Fruit fly (Drosophila melanogaster): Measurements from ENCODE around the gene knrl.

The knrl gene

DNA sequence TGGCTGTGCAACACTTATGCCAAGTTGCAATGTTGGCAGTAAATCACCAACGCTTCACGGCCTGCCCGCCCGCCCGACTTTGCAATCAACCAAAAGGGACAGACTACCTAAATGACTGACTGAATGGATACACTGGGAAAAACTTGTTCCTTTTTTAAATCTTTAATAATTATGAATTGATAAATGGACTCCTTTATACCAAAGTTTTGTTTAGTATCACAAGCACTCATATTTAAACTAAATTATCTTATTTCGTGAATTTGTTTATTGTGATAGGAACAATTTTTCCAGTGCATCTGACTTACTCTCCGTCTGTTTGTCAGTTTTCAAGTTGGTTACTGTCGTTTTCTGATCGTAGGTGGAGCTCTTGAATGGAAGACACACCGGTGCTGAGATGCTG, 19.8 kb downstream of the knrl start:
- TF ChIP-seq CG7101 (tag; optimal IDR thresholded peaks at IDR 0.05) (no peak), CG5204 (GFP tag; optimal IDR thresholded peaks at IDR 0.05) (no peak), CG12768 (GFP tag; optimal IDR thresholded peaks at IDR 0.05) (no peak), CG14711 (tag; optimal IDR thresholded peaks at IDR 0.05) (no peak), CG11617 (GFP tag; optimal IDR thresholded peaks at IDR 0.05) (no peak)

DNA sequence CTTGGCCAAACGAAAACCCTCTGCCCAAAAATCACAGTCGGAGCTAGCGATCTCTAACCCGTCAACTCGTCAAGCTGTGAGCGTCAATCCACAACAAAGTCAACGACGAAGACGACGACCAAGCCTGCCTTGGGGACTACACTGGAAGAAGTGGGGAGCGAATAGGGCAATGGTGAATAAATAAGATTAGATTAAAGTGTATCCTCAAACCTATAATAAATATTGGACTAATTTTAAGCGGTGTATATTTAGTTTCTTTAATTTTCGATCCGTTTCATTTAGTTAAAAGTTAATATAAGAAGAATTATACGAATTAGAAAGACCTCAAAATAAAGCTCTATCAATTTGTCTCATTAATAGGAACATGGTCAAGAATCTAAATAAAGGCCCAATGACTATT, 24.6 kb downstream of the knrl start:
- TF ChIP-seq Mnt (GFP tag; optimal IDR thresholded peaks at IDR 0.05), result no peak
- no peak for TF ChIP-seq CG1620 (GFP tag; optimal IDR thresholded peaks at IDR 0.05)
- TF ChIP-seq Hr96 (GFP tag; optimal IDR thresholded peaks at IDR 0.05), result no peak
- TF ChIP-seq toe (GFP tag; optimal IDR thresholded peaks at IDR 0.05), result no peak
- no peak for TF ChIP-seq pad (GFP tag; optimal IDR thresholded peaks at IDR 0.05)
- TF ChIP-seq cnc (optimal IDR thresholded peaks at IDR 0.05), result no peak
- no peak for TF ChIP-seq bab1 (GFP tag; optimal IDR thresholded peaks at IDR 0.05)
- TF ChIP-seq cic (GFP tag; optimal IDR thresholded peaks at IDR 0.05), result no peak
- TF ChIP-seq CG7045 (GFP tag; optimal IDR thresholded peaks at IDR 0.05), result no peak
- no peak for TF ChIP-seq CG14711 (tag; optimal IDR thresholded peaks at IDR 0.05)
- no peak for TF ChIP-seq CG33017 (tag; optimal IDR thresholded peaks at IDR 0.05)
- no peak for TF ChIP-seq tj (GFP tag; optimal IDR thresholded peaks at IDR 0.05)
- TF ChIP-seq CG12768 (GFP tag; optimal IDR thresholded peaks at IDR 0.05), result no peak
- TF ChIP-seq Clk (GFP tag; optimal IDR thresholded peaks at IDR 0.05), result no peak
- no peak for TF ChIP-seq CG7101 (tag; optimal IDR thresholded peaks at IDR 0.05)
- no peak for TF ChIP-seq CG11617 (GFP tag; optimal IDR thresholded peaks at IDR 0.05)
- TF ChIP-seq ovo (GFP tag; optimal IDR thresholded peaks at IDR 0.05), result no peak
- no peak for TF ChIP-seq Crg-1 (GFP tag; optimal IDR thresholded peaks at IDR 0.05)
- no peak for TF ChIP-seq kay (GFP tag; ENCODE audit: borderline replicate concordance)
- TF ChIP-seq CG5204 (GFP tag; optimal IDR thresholded peaks at IDR 0.05), result no peak

DNA sequence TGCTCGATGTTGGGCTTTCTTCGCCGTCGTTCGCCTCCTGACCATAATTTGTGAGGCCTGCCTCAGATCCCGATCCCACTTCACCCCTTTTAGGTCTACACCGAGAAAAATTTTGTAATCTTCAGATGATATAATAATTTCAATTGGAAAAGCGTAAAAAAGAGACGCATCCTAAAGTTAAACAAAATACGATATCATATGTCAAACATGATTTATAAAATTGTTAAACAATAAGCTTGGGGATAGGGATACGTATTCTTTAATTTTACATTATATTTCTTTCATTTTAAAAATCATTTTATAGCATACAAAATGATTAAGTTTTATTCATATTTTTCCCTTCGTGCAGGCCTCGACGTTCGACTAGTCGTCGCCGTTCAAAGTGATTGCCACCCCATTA, 27.9 kb downstream of the knrl start:
- no peak for TF ChIP-seq Clk (GFP tag; optimal IDR thresholded peaks at IDR 0.05)

DNA sequence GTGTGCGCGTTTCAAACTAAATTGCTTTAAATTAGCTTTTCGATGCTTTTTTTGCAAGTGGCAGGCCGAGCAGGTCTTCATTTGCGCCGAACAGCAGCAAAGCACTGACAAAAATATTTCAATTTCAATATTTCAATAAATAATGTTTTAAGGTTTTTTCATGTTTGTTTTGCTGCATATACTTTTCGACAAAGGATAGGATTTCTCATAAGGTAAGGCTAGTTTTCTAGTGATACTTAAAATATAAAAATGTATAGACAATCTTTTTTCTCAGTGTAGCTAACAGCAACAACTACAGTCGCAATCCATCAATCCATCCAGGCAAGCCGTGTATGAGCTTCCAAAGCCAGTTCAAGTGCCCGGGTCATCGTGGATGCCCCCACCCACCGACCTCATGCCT, 31.9 kb downstream of the knrl start:
- TF ChIP-seq kay (GFP tag; ENCODE audit: borderline replicate concordance) (no peak), toe (GFP tag; optimal IDR thresholded peaks at IDR 0.05) (no peak), CG7045 (GFP tag; optimal IDR thresholded peaks at IDR 0.05) (no peak), CG7101 (tag; optimal IDR thresholded peaks at IDR 0.05) (no peak), tj (GFP tag; optimal IDR thresholded peaks at IDR 0.05) (no peak), pad (GFP tag; optimal IDR thresholded peaks at IDR 0.05) (no peak), CG5204 (GFP tag; optimal IDR thresholded peaks at IDR 0.05) (no peak), CG1620 (GFP tag; optimal IDR thresholded peaks at IDR 0.05) (no peak), Clk (GFP tag; optimal IDR thresholded peaks at IDR 0.05) (no peak), cnc (optimal IDR thresholded peaks at IDR 0.05) (no peak)

DNA sequence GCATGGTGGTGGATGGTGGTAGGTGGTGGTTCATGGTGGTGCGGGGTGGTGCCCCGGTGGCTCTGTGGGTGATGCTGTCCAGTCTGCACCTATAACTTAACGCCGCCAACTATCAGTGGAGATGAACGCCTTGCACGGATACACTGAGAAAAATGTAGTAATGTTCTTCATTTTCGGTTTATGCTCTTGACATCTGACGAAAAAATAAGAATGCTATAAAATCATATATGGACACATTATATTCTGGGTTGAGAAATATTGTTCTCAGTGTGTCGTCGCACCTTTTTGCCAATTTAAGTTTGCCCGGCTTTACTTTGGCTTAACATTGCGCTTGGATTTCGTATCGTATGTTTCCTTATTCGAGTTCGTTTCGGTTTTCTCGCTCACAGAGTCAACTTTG, 34.4 kb downstream of the knrl start:
- no peak for TF ChIP-seq CG11617 (GFP tag; optimal IDR thresholded peaks at IDR 0.05)
- no peak for TF ChIP-seq Clk (GFP tag; optimal IDR thresholded peaks at IDR 0.05)
- TF ChIP-seq Mnt (GFP tag; optimal IDR thresholded peaks at IDR 0.05), result no peak
- no peak for TF ChIP-seq CG5204 (GFP tag; optimal IDR thresholded peaks at IDR 0.05)
- TF ChIP-seq Hr96 (GFP tag; optimal IDR thresholded peaks at IDR 0.05), result no peak
- TF ChIP-seq CG7101 (tag; optimal IDR thresholded peaks at IDR 0.05), result no peak
- no peak for TF ChIP-seq tj (GFP tag; optimal IDR thresholded peaks at IDR 0.05)
- no peak for TF ChIP-seq Crg-1 (GFP tag; optimal IDR thresholded peaks at IDR 0.05)
- TF ChIP-seq toe (GFP tag; optimal IDR thresholded peaks at IDR 0.05), result no peak
- no peak for TF ChIP-seq CG33017 (tag; optimal IDR thresholded peaks at IDR 0.05)
- no peak for TF ChIP-seq CG1620 (GFP tag; optimal IDR thresholded peaks at IDR 0.05)
- no peak for TF ChIP-seq cnc (optimal IDR thresholded peaks at IDR 0.05)
- TF ChIP-seq ovo (GFP tag; optimal IDR thresholded peaks at IDR 0.05), result no peak
- no peak for TF ChIP-seq kay (GFP tag; ENCODE audit: borderline replicate concordance)

DNA sequence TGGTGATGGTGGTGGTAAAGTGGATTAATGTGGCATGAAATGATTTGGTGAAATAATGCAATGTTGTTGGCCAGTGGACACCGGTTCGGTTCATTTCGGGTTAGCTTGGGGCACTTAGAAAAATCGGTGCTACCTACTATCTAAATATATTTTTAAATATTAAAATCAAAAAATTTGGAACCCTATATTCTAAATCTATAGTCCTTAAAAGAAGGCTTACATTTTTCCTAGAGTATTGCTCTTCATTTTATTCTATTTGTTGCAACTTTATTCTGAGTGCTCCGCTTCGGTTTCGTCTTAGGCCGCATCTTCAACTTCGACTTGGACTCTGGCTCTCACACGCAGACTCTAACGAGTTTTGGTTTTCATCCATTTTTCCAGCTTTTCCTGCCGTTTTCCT, 36.5 kb downstream of the knrl start:
- TF ChIP-seq CG14711 (tag; optimal IDR thresholded peaks at IDR 0.05), result no peak
- TF ChIP-seq cic (GFP tag; optimal IDR thresholded peaks at IDR 0.05), result no peak
- TF ChIP-seq CG12768 (GFP tag; optimal IDR thresholded peaks at IDR 0.05), result no peak
- no peak for TF ChIP-seq bab1 (GFP tag; optimal IDR thresholded peaks at IDR 0.05)
- no peak for TF ChIP-seq CG7045 (GFP tag; optimal IDR thresholded peaks at IDR 0.05)

DNA sequence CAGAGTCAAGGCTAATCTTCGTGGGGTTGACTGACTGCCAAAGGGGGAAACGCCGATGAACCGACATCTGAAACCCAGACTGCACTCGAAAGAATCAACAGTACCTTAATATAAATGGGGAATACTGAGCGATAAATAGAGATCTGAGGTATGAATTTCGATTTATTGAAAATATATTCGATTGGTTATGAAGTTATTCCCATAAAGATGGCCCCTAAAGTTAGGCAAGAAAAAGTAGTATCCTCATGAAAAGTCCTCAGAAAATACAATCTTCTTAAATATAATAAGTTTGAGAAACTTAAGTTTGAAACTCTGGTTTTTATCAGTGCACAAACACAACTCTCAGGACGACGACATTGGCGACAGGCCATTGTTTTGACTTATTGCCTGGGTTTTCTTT, 38.1 kb downstream of the knrl start:
- TF ChIP-seq toe (GFP tag; optimal IDR thresholded peaks at IDR 0.05), result no peak
- TF ChIP-seq kay (GFP tag; ENCODE audit: borderline replicate concordance), result no peak
- no peak for TF ChIP-seq CG33017 (tag; optimal IDR thresholded peaks at IDR 0.05)
- TF ChIP-seq cnc (optimal IDR thresholded peaks at IDR 0.05), result no peak
- no peak for TF ChIP-seq Mnt (GFP tag; optimal IDR thresholded peaks at IDR 0.05)
- TF ChIP-seq Crg-1 (GFP tag; optimal IDR thresholded peaks at IDR 0.05), result no peak
- TF ChIP-seq CG7045 (GFP tag; optimal IDR thresholded peaks at IDR 0.05), result no peak

DNA sequence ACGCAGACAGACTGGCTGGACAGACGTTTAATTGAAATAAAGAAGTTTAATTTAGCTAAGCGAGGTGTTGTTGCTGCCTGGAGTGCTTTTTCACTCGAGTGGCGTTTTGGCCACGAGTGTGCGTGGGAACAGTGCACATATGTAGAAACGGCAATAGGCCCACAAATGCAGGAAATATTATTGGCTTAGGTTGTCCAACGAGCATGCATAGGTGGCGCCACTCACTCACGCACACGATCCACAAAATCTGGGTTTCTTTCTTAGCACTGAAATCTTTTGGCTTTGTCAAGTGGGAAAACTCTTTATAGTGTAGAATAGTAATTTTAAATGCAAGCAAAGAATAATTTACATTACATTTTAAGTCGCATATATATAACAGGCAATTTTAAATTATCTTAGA, 39.8 kb downstream of the knrl start:
- no peak for TF ChIP-seq kay (GFP tag; ENCODE audit: borderline replicate concordance)

Data from whole organism, adult.